Fruit fly (Drosophila melanogaster): ENCODE measurements around the gene Bre1.

DNA sequence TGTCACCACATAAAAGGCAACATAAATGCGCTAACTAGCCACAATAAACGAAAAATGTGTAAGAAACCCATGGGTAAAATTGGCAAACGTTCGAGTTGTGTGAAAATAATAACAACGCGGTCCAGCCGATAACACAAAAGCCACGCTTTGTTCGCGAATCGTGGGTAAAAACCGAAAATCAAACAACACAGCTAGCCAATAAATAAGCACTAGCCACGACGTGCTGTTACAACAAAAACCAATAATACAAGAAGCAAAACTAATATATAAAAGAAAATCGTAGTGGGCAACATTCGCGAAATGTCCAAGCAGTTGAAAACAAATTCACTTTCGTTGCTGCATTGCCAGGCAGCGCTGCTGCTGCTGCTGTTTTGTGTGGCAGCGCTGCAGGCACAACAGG is 8.7 kb upstream of the Bre1 start, which contains the start of gene CG42272:
- TF ChIP-seq vfl (GFP tag; optimal IDR thresholded peaks at IDR 0.05): no peak
- no peak for TF ChIP-seq lab (GFP tag; optimal IDR thresholded peaks at IDR 0.05)

Measured in whole organism, embryonic.